Worm (Caenorhabditis elegans): ENCODE measurements around the gene npr-21.

Gene npr-21

ce11 chrX:17181220-17181619 is 23.5 kb upstream of the npr-21 start:
- TF ChIP-seq mec-3 (tag; optimal IDR thresholded peaks at IDR 0.05; ENCODE audit: borderline replicate concordance) (no peak), Y22D7AL.16 (tag; optimal IDR thresholded peaks at IDR 0.05) (no peak), ceh-6 (GFP tag; optimal IDR thresholded peaks at IDR 0.05) (no peak), elt-4 (tag; optimal IDR thresholded peaks at IDR 0.05) (no peak), ztf-16 (tag; optimal IDR thresholded peaks at IDR 0.05) (peak; percentile 32), sdc-2 (tag; optimal IDR thresholded peaks at IDR 0.05) (peak; percentile 98), pha-2 (tag; optimal IDR thresholded peaks at IDR 0.05) (no peak), tbx-7 (tag; optimal IDR thresholded peaks at IDR 0.05) (no peak), C38D4.7 (GFP tag; optimal IDR thresholded peaks at IDR 0.05) (no peak), elt-2 (tag; optimal IDR thresholded peaks at IDR 0.05) (peak; percentile 64), pha-4 (tag; optimal IDR thresholded peaks at IDR 0.05) (no peak), ttx-3 (tag; optimal IDR thresholded peaks at IDR 0.05) (peak; percentile 45), ceh-14 (tag; optimal IDR thresholded peaks at IDR 0.05) (no peak), ceh-34 (tag; optimal IDR thresholded peaks at IDR 0.05) (no peak), nfya-1 (tag; optimal IDR thresholded peaks at IDR 0.05) (peak; percentile 68), K02D7.2 (tag; optimal IDR thresholded peaks at IDR 0.05) (no peak), tbx-2 (tag; optimal IDR thresholded peaks at IDR 0.05) (peak; percentile 50), gmeb-2 (tag; optimal IDR thresholded peaks at IDR 0.05) (peak; percentile 5), pax-1 (tag; optimal IDR thresholded peaks at IDR 0.05) (peak; percentile 22), odd-2 (tag; optimal IDR thresholded peaks at IDR 0.05) (peak; percentile 10)

- no peak for TF ChIP-seq gmeb-2 (tag; optimal IDR thresholded peaks at IDR 0.05)
- TF ChIP-seq ceh-19 (GFP tag; optimal IDR thresholded peaks at IDR 0.05): no peak
- no peak for TF ChIP-seq ets-4 (tag; optimal IDR thresholded peaks at IDR 0.05)
- no peak for TF ChIP-seq npax-4 (tag; optimal IDR thresholded peaks at IDR 0.05)
Observed at ce11 chrX:17180135-17180534, 22.4 kb upstream of the npr-21 start.

ce11 chrX:17178239-17178638 is 20.5 kb upstream of the npr-21 start, which contains the start of gene B0302.2:
Gene B0302.2 (plus strand): TSS chrX:17178539.
- TF ChIP-seq ceh-34 (tag; optimal IDR thresholded peaks at IDR 0.05): no peak
- TF ChIP-seq dmd-4 (tag; optimal IDR thresholded peaks at IDR 0.05; ENCODE audit: borderline replicate concordance): no peak
- TF ChIP-seq hlh-13 (GFP tag; optimal IDR thresholded peaks at IDR 0.05): no peak
- no peak for TF ChIP-seq fax-1 (tag; optimal IDR thresholded peaks at IDR 0.05)
- no peak for TF ChIP-seq zip-5 (tag; optimal IDR thresholded peaks at IDR 0.05)
- TF ChIP-seq hlh-30 (tag; optimal IDR thresholded peaks at IDR 0.05; ENCODE audit: insufficient read depth): no peak
- no peak for TF ChIP-seq pax-1 (tag; optimal IDR thresholded peaks at IDR 0.05)
- no peak for TF ChIP-seq ceh-48 (tag; optimal IDR thresholded peaks at IDR 0.05)
- TF ChIP-seq ceh-2 (tag; optimal IDR thresholded peaks at IDR 0.05): no peak
- TF ChIP-seq sox-4 (tag; optimal IDR thresholded peaks at IDR 0.05): no peak

ce11 chrX:17176677-17177076 is 18.9 kb upstream of the npr-21 start, which contains the start of gene B0302.4:
Gene B0302.4 (minus strand): TSS chrX:17176777.
- TF ChIP-seq ceh-30 (tag; optimal IDR thresholded peaks at IDR 0.05) (no peak), ceh-6 (GFP tag; optimal IDR thresholded peaks at IDR 0.05) (no peak), T23F11.4 (GFP tag; optimal IDR thresholded peaks at IDR 0.05) (no peak), ceh-9 (tag; optimal IDR thresholded peaks at IDR 0.05) (no peak), hlh-15 (tag; optimal IDR thresholded peaks at IDR 0.05) (no peak), F13H6.1 (tag; optimal IDR thresholded peaks at IDR 0.05) (no peak), C08G9.2 (tag; optimal IDR thresholded peaks at IDR 0.05) (no peak), ref-2 (tag; optimal IDR thresholded peaks at IDR 0.05) (no peak)
